Fruit fly (Drosophila melanogaster) whole organism, wandering third instar larva: ENCODE measurements around the gene CG3808.

Experiments
- Abd-B ChIP-seq: fragments of >200 bp; optimal IDR thresholded peaks from 2 replicates; lab custom pipeline; 2017; ENCODE audit warnings: missing biosample characterization, missing genetic modification characterization
- CG32264 ChIP-seq: fragments of 200-800 bp; sonication (Bioruptor generic); optimal IDR thresholded peaks from 2 replicates; lab custom pipeline; 2016; ENCODE audit warnings: missing biosample characterization, missing genetic modification characterization
- CG9705 ChIP-seq: fragments of 200-800 bp; sonication (Bioruptor generic); optimal IDR thresholded peaks from 2 replicates; lab custom pipeline; 2018; ENCODE audit warnings: missing biosample characterization, mild to moderate bottlenecking, missing genetic modification characterization
- CrebA ChIP-seq: fragments of 200-800 bp; sonication (Bioruptor generic); optimal IDR thresholded peaks from 2 replicates; lab custom pipeline; 2016; ENCODE audit warnings: missing biosample characterization, mild to moderate bottlenecking, missing genetic modification characterization, borderline replicate concordance
- Dfd ChIP-seq: fragments of >200 bp; optimal IDR thresholded peaks from 2 replicates; lab custom pipeline; 2017; ENCODE audit warnings: missing biosample characterization, missing genetic modification characterization
- Dif ChIP-seq: fragments of 200-275, 200-300 bp; sonication (Bioruptor generic); optimal IDR thresholded peaks from 2 replicates; lab custom pipeline; 2018; ENCODE audit warnings: missing biosample characterization, missing genetic modification characterization; ENCODE audit not compliant: partially characterized antibody
- GATAd ChIP-seq: sonication (Bioruptor generic); optimal IDR thresholded peaks from 2 replicates; lab custom pipeline; 2016; ENCODE audit warnings: missing biosample characterization, missing genetic modification characterization
- HLH106 ChIP-seq: fragments of 200-800 bp; optimal IDR thresholded peaks from 3 replicates; lab custom pipeline; 2019; ENCODE audit warnings: missing biosample characterization, mild to moderate bottlenecking, missing genetic modification characterization, moderate library complexity
- Hnf4 ChIP-seq: fragments of 200-800 bp; sonication (Bioruptor generic); optimal IDR thresholded peaks from 2 replicates; lab custom pipeline; 2016; ENCODE audit warnings: missing biosample characterization, mild to moderate bottlenecking, missing genetic modification characterization
- Hr78 ChIP-seq: fragments of >200 bp; optimal IDR thresholded peaks from 2 replicates; lab custom pipeline; 2017; ENCODE audit warnings: missing biosample characterization, missing genetic modification characterization
- Hr83 ChIP-seq: fragments of 200-300 bp; sonication (Bioruptor generic); optimal IDR thresholded peaks from 2 replicates; lab custom pipeline; 2016; ENCODE audit warnings: missing biosample characterization, mild to moderate bottlenecking, missing genetic modification characterization, moderate library complexity; ENCODE audit not compliant: poor library complexity, severe bottlenecking
- Jra ChIP-seq: sonication (Bioruptor generic); optimal IDR thresholded peaks from 2 replicates; lab custom pipeline; 2016; ENCODE audit warnings: missing biosample characterization, missing genetic modification characterization
- Myc ChIP-seq: fragments of >200 bp; optimal IDR thresholded peaks from 2 replicates; lab custom pipeline; 2017
- N ChIP-seq: fragments of >200 bp; optimal IDR thresholded peaks from 2 replicates; lab custom pipeline; 2018; ENCODE audit warnings: missing biosample characterization, missing external identifiers, missing genetic modification characterization
- OdsH ChIP-seq: fragments of 200-800 bp; sonication (Bioruptor generic); optimal IDR thresholded peaks from 2 replicates; lab custom pipeline; 2016; ENCODE audit warnings: missing biosample characterization, mild to moderate bottlenecking, missing genetic modification characterization
- Rel ChIP-seq, 2 experiments: fragments of 200-800 bp; sonication (Bioruptor generic) in 1 of 2; optimal IDR thresholded peaks; 2 replicates in 1 of 2; 3 replicates in 1 of 2; lab custom pipeline; 2016 to 2019; ENCODE audit warnings: mild to moderate bottlenecking in 2 of 2, missing biosample characterization in 2 of 2, missing genetic modification characterization in 2 of 2, moderate library complexity in 1 of 2
- Sp1 ChIP-seq: fragments of 200-800 bp; sonication (Bioruptor generic); optimal IDR thresholded peaks from 3 replicates; lab custom pipeline; 2019; ENCODE audit warnings: missing biosample characterization, mild to moderate bottlenecking, missing genetic modification characterization, moderate library complexity
- br ChIP-seq: fragments of 200-800 bp; sonication (Bioruptor generic); optimal IDR thresholded peaks from 2 replicates; lab custom pipeline; 2016; ENCODE audit warnings: missing biosample characterization, missing genetic modification characterization
- brk ChIP-seq: fragments of 200-800 bp; sonication (Bioruptor generic); optimal IDR thresholded peaks from 2 replicates; lab custom pipeline; 2016; ENCODE audit warnings: missing biosample characterization, mild to moderate bottlenecking, missing genetic modification characterization
- dl ChIP-seq, 2 experiments: fragments of 175-275, 200-275 bp in 1 of 2; fragments of 200-275 bp in 1 of 2; sonication (Bioruptor generic); optimal IDR thresholded peaks; lab custom pipeline; 2018; ENCODE audit warnings: mild to moderate bottlenecking in 2 of 2, missing biosample characterization in 2 of 2, missing genetic modification characterization in 2 of 2, moderate library complexity in 2 of 2; ENCODE audit not compliant: partially characterized antibody in 2 of 2, insufficient read depth in 1 of 2
- dmrt93B ChIP-seq: fragments of 200-800 bp; sonication (Bioruptor generic); optimal IDR thresholded peaks from 2 replicates; lab custom pipeline; 2018; ENCODE audit warnings: missing biosample characterization, mild to moderate bottlenecking, missing genetic modification characterization
- dsf ChIP-seq: sonication (Bioruptor generic); optimal IDR thresholded peaks from 2 replicates; lab custom pipeline; 2016; ENCODE audit warnings: missing biosample characterization, missing genetic modification characterization, borderline replicate concordance
- ey ChIP-seq: fragments of 200-800 bp; sonication (Bioruptor generic); optimal IDR thresholded peaks from 2 replicates; lab custom pipeline; 2016; ENCODE audit warnings: missing biosample characterization, missing genetic modification characterization
- foxo ChIP-seq, 2 experiments: fragments of 200-800 bp; sonication (Bioruptor generic); optimal IDR thresholded peaks; 2 replicates in 1 of 2; 3 replicates in 1 of 2; lab custom pipeline; 2016 to 2017; ENCODE audit warnings: missing biosample characterization in 2 of 2, missing genetic modification characterization in 2 of 2
- fru ChIP-seq: fragments of 200-800 bp; sonication (Bioruptor generic); optimal IDR thresholded peaks from 3 replicates; lab custom pipeline; 2016; ENCODE audit warnings: missing biosample characterization, mild to moderate bottlenecking, missing genetic modification characterization
- h ChIP-seq: fragments of 200-800 bp; sonication (Bioruptor generic); optimal IDR thresholded peaks from 3 replicates; lab custom pipeline; 2016; ENCODE audit warnings: missing biosample characterization, mild to moderate bottlenecking, missing genetic modification characterization
- jim ChIP-seq: fragments of 175-275, 200-325 bp; sonication (Bioruptor generic); optimal IDR thresholded peaks from 2 replicates; lab custom pipeline; 2016; ENCODE audit warnings: missing biosample characterization, mild to moderate bottlenecking, missing genetic modification characterization
- lola ChIP-seq: fragments of >200 bp; optimal IDR thresholded peaks from 2 replicates; lab custom pipeline; 2017; ENCODE audit warnings: missing biosample characterization, missing genetic modification characterization
- pan ChIP-seq: fragments of >200 bp; optimal IDR thresholded peaks from 2 replicates; lab custom pipeline; 2017
- psq ChIP-seq: fragments of 200-800 bp; sonication (Bioruptor generic); optimal IDR thresholded peaks from 3 replicates; lab custom pipeline; 2017; ENCODE audit warnings: missing biosample characterization, mild to moderate bottlenecking, missing genetic modification characterization, moderate library complexity
- rgr ChIP-seq: fragments of 200-800 bp; sonication (Bioruptor generic); optimal IDR thresholded peaks from 3 replicates; lab custom pipeline; 2016; ENCODE audit warnings: missing biosample characterization, mild to moderate bottlenecking, missing genetic modification characterization
- sage ChIP-seq: fragments of 200-800 bp; sonication (Bioruptor generic); optimal IDR thresholded peaks from 2 replicates; lab custom pipeline; 2016; ENCODE audit warnings: missing biosample characterization, mild to moderate bottlenecking, missing genetic modification characterization
- sv ChIP-seq: fragments of 200-800 bp; sonication (Bioruptor generic); optimal IDR thresholded peaks from 3 replicates; lab custom pipeline; 2016; ENCODE audit warnings: missing biosample characterization, missing genetic modification characterization
- tai ChIP-seq: sonication (Bioruptor generic); optimal IDR thresholded peaks from 2 replicates; lab custom pipeline; 2016; ENCODE audit warnings: missing biosample characterization, missing genetic modification characterization
- usp ChIP-seq: fragments of >200 bp; optimal IDR thresholded peaks from 2 replicates; lab custom pipeline; 2017; ENCODE audit warnings: missing biosample characterization, missing genetic modification characterization
- woc ChIP-seq: sonication (Bioruptor generic); optimal IDR thresholded peaks from 2 replicates; lab custom pipeline; 2016; ENCODE audit warnings: missing biosample characterization, mild to moderate bottlenecking, missing genetic modification characterization

The CG3808 gene

dm6 chr3L:18998284-18998830 lies 2.1 kb downstream of the CG3808 start:
- TF ChIP-seq Dif (peak; percentile 13), Hnf4 (GFP tag; lab: Kevin White, UChicago) (peak; percentile 79), OdsH (GFP tag; lab: Kevin White, UChicago) (no peak), foxo (GFP tag; optimal IDR thresholded peaks at IDR 0.05; lab: Kevin White, UChicago) (no peak), psq (GFP tag; lab: Kevin White, UChicago) (peak; percentile 4)

- no peak for TF ChIP-seq sage (GFP tag; lab: Kevin White, UChicago)
- TF ChIP-seq Hr83 (GFP tag; lab: Kevin White, UChicago): peak; percentile 25
- no peak for TF ChIP-seq dsf (GFP tag; lab: Kevin White, UChicago)
- no peak for TF ChIP-seq Hnf4 (GFP tag; lab: Kevin White, UChicago)
- TF ChIP-seq Jra: no peak
- peak; percentile 1 for TF ChIP-seq br (GFP tag; lab: Kevin White, UChicago)
- no peak for TF ChIP-seq CG32264 (GFP tag; lab: Kevin White, UChicago)
- TF ChIP-seq dl (GFP tag; optimal IDR thresholded peaks at IDR 0.05; lab: Kevin White, UChicago; ENCODE audit: insufficient read depth in 1 of 2, partially characterized antibody in 2 of 2): no peak
- TF ChIP-seq sv: no peak
- no peak for TF ChIP-seq lola (GFP tag; lab: Kevin White, UChicago)
Measured at dm6 chr3L:18997590-18998283, 2.7 kb downstream of the CG3808 start, which contains the start of gene CG18135. Gene CG18135 (minus strand): TSS chr3L:18998283.

dm6 chr3L:18996774-18997589 lies 3.4 kb downstream of the CG3808 start:
- TF ChIP-seq Hnf4 (GFP tag; lab: Kevin White, UChicago) (peak; percentile 11), Rel (GFP tag; optimal IDR thresholded peaks at IDR 0.05; lab: Kevin White, UChicago) (peak; percentile 62), Rel (tag; optimal IDR thresholded peaks at IDR 0.05; lab: Kevin White, UChicago) (no peak), lola (GFP tag; lab: Kevin White, UChicago) (no peak), woc (GFP tag; lab: Kevin White, UChicago) (no peak)

dm6 chr3L:18996030-18996773 lies 4.2 kb downstream of the CG3808 start:
- TF ChIP-seq tai (GFP tag; lab: Kevin White, UChicago) (no peak), dmrt93B (GFP tag; lab: Kevin White, UChicago) (peak; percentile 50), brk (GFP tag; lab: Kevin White, UChicago) (peak; percentile 61), dl (GFP tag; optimal IDR thresholded peaks at IDR 0.05; lab: Kevin White, UChicago; ENCODE audit: insufficient read depth in 1 of 2, partially characterized antibody in 2 of 2) (peak in 1 of 2 experiments; percentile 64), lola (GFP tag; lab: Kevin White, UChicago) (no peak), HLH106 (tag; lab: Kevin White, UChicago) (peak; percentile 32), Hr83 (GFP tag; lab: Kevin White, UChicago) (no peak), rgr (GFP tag; lab: Kevin White, UChicago) (peak; percentile 46), fru (GFP tag; lab: Kevin White, UChicago) (peak; percentile 41), pan (peak; percentile 77), dsf (GFP tag; lab: Kevin White, UChicago) (no peak), br (GFP tag; lab: Kevin White, UChicago) (peak; percentile 87), Myc (lab: Kevin White, UChicago) (no peak), psq (GFP tag; lab: Kevin White, UChicago) (peak; percentile 93), CrebA (GFP tag; lab: Kevin White, UChicago) (peak; percentile 93), Sp1 (GFP tag; lab: Kevin White, UChicago) (peak; percentile 43), OdsH (GFP tag; lab: Kevin White, UChicago) (peak; percentile 70), GATAd (GFP tag; lab: Kevin White, UChicago) (no peak), Dfd (GFP tag; lab: Kevin White, UChicago) (no peak), CG9705 (GFP tag; lab: Kevin White, UChicago) (no peak), sv (peak; percentile 60), Dif (peak; percentile 40), sage (GFP tag; lab: Kevin White, UChicago) (no peak), foxo (GFP tag; optimal IDR thresholded peaks at IDR 0.05; lab: Kevin White, UChicago) (peak in 1 of 2 experiments; percentile 73), usp (no peak), ey (GFP tag; lab: Kevin White, UChicago) (peak; percentile 76), jim (GFP tag; lab: Kevin White, UChicago) (no peak), Hr78 (no peak), Jra (no peak), N (no peak), h (GFP tag; lab: Kevin White, UChicago) (peak; percentile 59), woc (GFP tag; lab: Kevin White, UChicago) (peak; percentile 84), Abd-B (no peak)
